Fruit fly (Drosophila melanogaster) whole organism, embryonic: ENCODE results near the gene COX6B.

Source experiments
- Adf1 ChIP-seq: fragments of 200-800 bp; sonication (Bioruptor generic); IDR thresholded peaks from 2 replicates; pipeline ENCODE4 v1.3.6; 2022; ENCODE audit warnings: missing biosample characterization, missing genetic modification characterization
- BtbVII ChIP-seq: fragments of 200-800 bp; sonication (Bioruptor generic); optimal IDR thresholded peaks from 3 replicates; lab custom pipeline; 2017; ENCODE audit warnings: missing biosample characterization, mild to moderate bottlenecking, missing genetic modification characterization
- CG10267 ChIP-seq: fragments of 200-800 bp; sonication (Bioruptor generic); optimal IDR thresholded peaks from 2 replicates; lab custom pipeline; 2018; ENCODE audit warnings: missing biosample characterization, mild to moderate bottlenecking, missing genetic modification characterization, moderate library complexity
- CG10543 ChIP-seq: fragments of 200-800 bp; sonication (Bioruptor generic); optimal IDR thresholded peaks from 3 replicates; lab custom pipeline; 2017; ENCODE audit warnings: missing biosample characterization, mild to moderate bottlenecking, missing genetic modification characterization, moderate library complexity
- CG10979 ChIP-seq: fragments of 200-800 bp; sonication (Bioruptor generic); optimal IDR thresholded peaks from 2 replicates; lab custom pipeline; 2018; ENCODE audit warnings: missing biosample characterization, mild to moderate bottlenecking, missing genetic modification characterization, moderate library complexity
- CG12769 ChIP-seq: fragments of 200-800 bp; sonication (Bioruptor generic); optimal IDR thresholded peaks from 2 replicates; lab custom pipeline; 2019; ENCODE audit warnings: missing biosample characterization, mild to moderate bottlenecking, missing genetic modification characterization, moderate library complexity
- CG12942 ChIP-seq: fragments of 200-800 bp; sonication (Bioruptor generic); optimal IDR thresholded peaks from 3 replicates; lab custom pipeline; 2016; ENCODE audit warnings: missing biosample characterization, missing genetic modification characterization
- CG13287 ChIP-seq: fragments of 200-800 bp; sonication (Bioruptor generic); IDR thresholded peaks from 2 replicates; pipeline ENCODE4 v1.3.6; 2022; ENCODE audit warnings: missing biosample characterization, missing genetic modification characterization; ENCODE audit not compliant: partially characterized antibody
- CG17359 ChIP-seq: fragments of 200-800 bp; sonication (Bioruptor generic); optimal IDR thresholded peaks from 3 replicates; lab custom pipeline; 2018; ENCODE audit warnings: missing biosample characterization, mild to moderate bottlenecking, missing genetic modification characterization, moderate library complexity
- CG17361 ChIP-seq: fragments of 200-800 bp; sonication (Bioruptor generic); IDR thresholded peaks from 3 replicates; pipeline ENCODE4 v1.3.6; 2022; ENCODE audit warnings: missing biosample characterization, missing genetic modification characterization
- CG2116 ChIP-seq: fragments of 200-800 bp; sonication (Bioruptor generic); optimal IDR thresholded peaks from 3 replicates; lab custom pipeline; 2018; ENCODE audit warnings: missing biosample characterization, mild to moderate bottlenecking, missing genetic modification characterization
- CG6813 ChIP-seq: fragments of 200-800 bp; sonication (Bioruptor generic); optimal IDR thresholded peaks from 2 replicates; lab custom pipeline; 2017; ENCODE audit warnings: missing biosample characterization, missing genetic modification characterization, mild to moderate bottlenecking, moderate library complexity, missing genetic modification reagents
- CG7556 ChIP-seq: fragments of 200-800 bp; sonication (Bioruptor generic); optimal IDR thresholded peaks from 2 replicates; lab custom pipeline; 2017; ENCODE audit warnings: missing biosample characterization, mild to moderate bottlenecking, missing genetic modification characterization
- Deaf1 ChIP-seq: fragments of 200-800 bp; optimal IDR thresholded peaks from 3 replicates; lab custom pipeline; 2019; ENCODE audit warnings: missing biosample characterization, mild to moderate bottlenecking, missing genetic modification characterization, moderate library complexity
- Drgx ChIP-seq: fragments of 200-800 bp; sonication (Bioruptor generic); IDR thresholded peaks from 2 replicates; pipeline ENCODE4 v1.3.6; 2022; ENCODE audit warnings: missing biosample characterization, missing genetic modification characterization
- Med ChIP-seq: fragments of 200-800 bp; sonication (Bioruptor generic); peaks from one replicate; lab custom pipeline; 2016; ENCODE audit warnings: missing biosample characterization, missing genetic modification characterization, mild to moderate bottlenecking, inconsistent platforms, moderate library complexity
- NFAT ChIP-seq: fragments of 200-800 bp; sonication (Bioruptor generic); IDR thresholded peaks from 2 replicates; pipeline ENCODE4 v1.3.6; 2022; ENCODE audit warnings: missing biosample characterization, missing genetic modification characterization
- aop ChIP-seq: fragments of 200-800 bp; sonication (Bioruptor generic); IDR thresholded peaks from 2 replicates; pipeline ENCODE4 v1.3.6; 2022; ENCODE audit warnings: missing biosample characterization, missing genetic modification characterization
- ara ChIP-seq: fragments of 200-800 bp; sonication (Bioruptor generic); IDR thresholded peaks from 2 replicates; pipeline ENCODE4 v1.3.6; 2022; ENCODE audit warnings: missing biosample characterization, missing genetic modification characterization
- ato ChIP-seq: fragments of 200-800 bp; sonication (Bioruptor generic); IDR thresholded peaks from 2 replicates; pipeline ENCODE4 v1.3.6; 2022; ENCODE audit warnings: missing biosample characterization, missing genetic modification characterization; ENCODE audit not compliant: partially characterized antibody
- cas ChIP-seq: fragments of 200-800 bp; sonication (Bioruptor generic); IDR thresholded peaks from 2 replicates; pipeline ENCODE4 v1.3.6; 2022; ENCODE audit warnings: missing biosample characterization, missing genetic modification characterization
- chm ChIP-seq: fragments of 200-800 bp; sonication (Bioruptor generic); IDR thresholded peaks from 2 replicates; pipeline ENCODE4 v1.3.6; 2022; ENCODE audit warnings: missing biosample characterization, missing genetic modification characterization
- chn ChIP-seq: fragments of 200-800 bp; sonication (Bioruptor generic); optimal IDR thresholded peaks from 2 replicates; lab custom pipeline; 2016; ENCODE audit warnings: missing biosample characterization, missing genetic modification characterization
- da ChIP-seq: fragments of 200-800 bp; sonication (Bioruptor generic); optimal IDR thresholded peaks from 2 replicates; lab custom pipeline; 2016; ENCODE audit warnings: missing biosample characterization, missing genetic modification characterization
- dmrt11E ChIP-seq: fragments of 200-800 bp; sonication (Bioruptor generic); optimal IDR thresholded peaks from 3 replicates; lab custom pipeline; 2018; ENCODE audit warnings: missing biosample characterization, mild to moderate bottlenecking, missing genetic modification characterization, moderate library complexity
- dmrt99B ChIP-seq: fragments of 200-800 bp; sonication (Bioruptor generic); optimal IDR thresholded peaks from 2 replicates; lab custom pipeline; 2018; ENCODE audit warnings: missing biosample characterization, mild to moderate bottlenecking, missing genetic modification characterization, moderate library complexity
- grau ChIP-seq: fragments of 200-800 bp; optimal IDR thresholded peaks from 3 replicates; lab custom pipeline; 2019; ENCODE audit warnings: missing biosample characterization, mild to moderate bottlenecking, missing genetic modification characterization, moderate library complexity
- kay ChIP-seq: fragments of 200-800 bp; sonication (Bioruptor generic); optimal IDR thresholded peaks from 2 replicates; lab custom pipeline; 2016; ENCODE audit warnings: missing biosample characterization, missing genetic modification characterization
- lola ChIP-seq, 3 experiments: fragments of >200 bp in 2 of 3; fragments of 200-800 bp in 1 of 3; sonication (Bioruptor generic) in 1 of 3; optimal IDR thresholded peaks; 2 replicates each; lab custom pipeline; 2017 to 2019; ENCODE audit warnings: missing biosample characterization in 3 of 3, missing genetic modification characterization in 3 of 3, mild to moderate bottlenecking in 1 of 3, moderate library complexity in 1 of 3
- ranshi ChIP-seq: fragments of 200-800 bp; sonication (Bioruptor generic); IDR thresholded peaks from 2 replicates; pipeline ENCODE4 v1.3.6; 2022; ENCODE audit warnings: missing biosample characterization, missing genetic modification characterization
- scrt ChIP-seq: fragments of 200-800 bp; sonication (Bioruptor generic); optimal IDR thresholded peaks from 2 replicates; lab custom pipeline; 2018; ENCODE audit warnings: missing biosample characterization, mild to moderate bottlenecking, missing genetic modification characterization, moderate library complexity
- sens ChIP-seq: fragments of 200-800 bp; sonication (Bioruptor generic); peaks from one replicate; lab custom pipeline; 2016; ENCODE audit warnings: missing biosample characterization, missing genetic modification characterization
- sima ChIP-seq: fragments of 200-800 bp; sonication (Bioruptor generic); optimal IDR thresholded peaks from 2 replicates; lab custom pipeline; 2016; ENCODE audit warnings: missing biosample characterization, missing genetic modification characterization
- stc ChIP-seq: fragments of 200-800 bp; sonication (Bioruptor generic); IDR thresholded peaks from 2 replicates; pipeline ENCODE4 v1.3.6; 2022; ENCODE audit warnings: missing biosample characterization, missing genetic modification characterization
- trh ChIP-seq: fragments of 200-800 bp; sonication (Bioruptor generic); optimal IDR thresholded peaks from 2 replicates; lab custom pipeline; 2016; ENCODE audit warnings: missing biosample characterization, missing genetic modification characterization
- twi ChIP-seq: fragments of 200-800 bp; optimal IDR thresholded peaks from 2 replicates; lab custom pipeline; 2019; ENCODE audit warnings: missing biosample characterization, mild to moderate bottlenecking, missing genetic modification characterization, moderate library complexity

COX6B gene

DNA sequence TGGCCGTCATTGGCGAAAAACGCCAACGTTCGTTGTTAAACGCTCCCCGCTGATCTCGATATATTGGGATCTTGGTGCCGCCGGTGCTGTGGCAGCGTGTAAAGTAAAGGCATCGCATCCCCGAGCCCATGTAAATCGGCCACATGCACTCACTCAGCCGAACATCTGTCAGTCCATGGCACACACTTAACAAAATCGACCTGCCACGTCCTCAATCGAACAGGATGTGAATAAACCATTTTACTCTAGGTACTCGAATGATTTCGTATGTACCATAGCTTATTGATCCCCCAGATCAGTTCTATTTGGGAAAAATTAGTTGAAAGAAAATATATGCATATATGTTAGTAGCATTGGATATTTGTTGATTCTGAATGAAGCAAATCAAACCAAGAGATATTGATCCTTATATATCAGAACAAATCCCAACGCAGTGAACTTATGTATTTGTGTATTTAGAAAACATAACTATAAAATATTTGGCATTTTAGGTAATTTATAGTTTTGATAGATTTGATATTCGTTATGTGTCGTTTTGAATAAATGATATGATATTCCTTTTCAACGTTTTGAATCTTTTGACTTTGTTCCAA lies 27.7 kb downstream of the COX6B start (continued):
- TF ChIP-seq cas (GFP tag; lab: Robert Waterston, UW) (no peak), sens (GFP tag; lab: Kevin White, UChicago) (peak; percentile 81), sima (GFP tag; lab: Kevin White, UChicago) (no peak), Med (GFP tag; lab: Kevin White, UChicago) (peak; percentile 31), CG10267 (tag; lab: Kevin White, UChicago) (peak; percentile 2), kay (GFP tag; lab: Kevin White, UChicago) (no peak), CG6813 (GFP tag; lab: Kevin White, UChicago) (no peak), ato (no peak), CG10979 (tag; lab: Kevin White, UChicago) (peak; percentile 16), NFAT (GFP tag; lab: Robert Waterston, UW) (no peak), Drgx (GFP tag; lab: Robert Waterston, UW) (no peak), lola (GFP tag; optimal IDR thresholded peaks at IDR 0.05; lab: Kevin White, UChicago) (peak in 1 of 3 experiments; percentile 44), CG17361 (GFP tag; lab: Robert Waterston, UW) (peak; percentile 64; the same call in 2 of the 3 replicates), chn (GFP tag; lab: Kevin White, UChicago) (no peak), CG12942 (GFP tag; lab: Kevin White, UChicago) (no peak), da (GFP tag; lab: Kevin White, UChicago) (no peak), ranshi (GFP tag; lab: Robert Waterston, UW) (no peak), BtbVII (GFP tag; lab: Kevin White, UChicago) (no peak), twi (tag; lab: Kevin White, UChicago) (peak; percentile 92), trh (GFP tag; lab: Kevin White, UChicago) (no peak), dmrt11E (tag; lab: Kevin White, UChicago) (peak; percentile 39), CG7556 (GFP tag; lab: Kevin White, UChicago) (no peak), scrt (GFP tag; lab: Kevin White, UChicago) (no peak)
- TF ChIP-seq, all 482 proteins: peak for 14

DNA sequence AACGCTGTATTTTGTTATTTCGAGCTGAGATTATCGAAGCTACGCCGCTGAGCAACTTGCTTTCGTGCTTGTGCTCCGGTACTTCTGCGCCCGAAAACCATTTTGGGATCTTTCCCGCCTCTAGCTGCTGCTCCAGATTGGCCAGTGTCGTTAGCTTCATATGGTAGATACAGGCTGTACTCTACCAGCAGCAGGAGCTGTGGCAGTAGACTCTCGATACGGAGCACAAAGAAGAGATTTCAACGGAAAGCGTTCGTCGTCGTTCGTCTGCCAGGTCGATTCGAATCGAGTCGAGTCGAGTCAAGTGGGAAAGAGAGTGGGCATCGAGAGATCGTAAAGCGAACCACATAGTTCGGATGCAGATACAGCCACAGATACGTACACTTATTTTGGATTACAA lies 29.3 kb downstream of the COX6B start:
- TF ChIP-seq CG10543 (GFP tag; lab: Kevin White, UChicago) = peak; percentile 12
- TF ChIP-seq dmrt99B (tag; lab: Kevin White, UChicago) = no peak
- no peak for TF ChIP-seq ara
- no peak for TF ChIP-seq Drgx (GFP tag; lab: Robert Waterston, UW)
- no peak for TF ChIP-seq chm (GFP tag; lab: Robert Waterston, UW)
- TF ChIP-seq CG13287 (GFP tag; lab: Robert Waterston, UW) = no peak
- no peak for TF ChIP-seq CG2116 (GFP tag; lab: Kevin White, UChicago)
- no peak for TF ChIP-seq stc (GFP tag; lab: Robert Waterston, UW)
- no peak for TF ChIP-seq CG17359 (tag; lab: Kevin White, UChicago)
- no peak for TF ChIP-seq Adf1 (GFP tag; lab: Robert Waterston, UW)
- TF ChIP-seq aop (GFP tag; lab: Robert Waterston, UW) = no peak
- peak; percentile 77 for TF ChIP-seq Deaf1
- no peak for TF ChIP-seq kay (GFP tag; lab: Kevin White, UChicago)
- TF ChIP-seq CG12769 (tag; lab: Kevin White, UChicago) = peak; percentile 39
- TF ChIP-seq Med (GFP tag; lab: Kevin White, UChicago) = peak; percentile 52
- TF ChIP-seq grau = peak; percentile 70
